Worm (Caenorhabditis elegans) whole organism, young adult: ENCODE data around the gene orai-1.

ENCODE experiments used
- F49E8.2 ChIP-seq: sonication (generic microtip); optimal IDR thresholded peaks from 3 replicates; lab custom pipeline; 2017; ENCODE audit warnings: missing genetic modification characterization, mild to moderate bottlenecking, missing compliant biosample characterization, antibody characterized with exemption, moderate library complexity; ENCODE audit not compliant: insufficient read depth
- ama-1 ChIP-seq, 3 experiments: fragments of 150-350 bp in 1 of 3; sonication (generic microtip) in 2 of 3; optimal IDR thresholded peaks; 2 replicates each; lab custom pipeline; 2014 to 2018; ENCODE audit warnings: missing biosample characterization in 2 of 3, missing genetic modification characterization in 2 of 3, missing genetic modification reagents in 2 of 3
- ccch-3 ChIP-seq: fragments of 200-800 bp; sonication (Bioruptor generic); optimal IDR thresholded peaks from 2 replicates; lab custom pipeline; 2018; ENCODE audit warnings: mild to moderate bottlenecking, missing genetic modification characterization, missing compliant biosample characterization
- ceh-79 ChIP-seq: sonication (generic microtip); optimal IDR thresholded peaks from 2 replicates; lab custom pipeline; 2017; ENCODE audit warnings: mild to moderate bottlenecking, missing genetic modification characterization, missing compliant biosample characterization
- lir-1 ChIP-seq: fragments of 200-800 bp; sonication (Bioruptor generic); conservative IDR thresholded peaks from 2 replicates; pipeline ENCODE4 v1.3.6; 2022; ENCODE audit warnings: missing genetic modification reagents, missing genetic modification characterization, missing compliant biosample characterization
- pha-4 ChIP-seq: fragments of 150-350 bp; sonication (generic microtip); optimal IDR thresholded peaks from 2 replicates; lab custom pipeline; 2014; ENCODE audit warnings: missing biosample characterization, missing genetic modification reagents, missing genetic modification characterization

ce11 chrIII:649935-650334 lies 3.4 kb downstream of the orai-1 start:
- TF ChIP-seq ccch-3 (GFP tag; lab: Kevin White, UChicago) = no peak
- no peak for TF ChIP-seq lir-1 (GFP tag; lab: Robert Waterston, UW)
- TF ChIP-seq pha-4 = no peak
- no peak for TF ChIP-seq ama-1 (optimal IDR thresholded peaks at IDR 0.05; lab: Kevin White, UChicago)
- TF ChIP-seq ama-1 (GFP tag; optimal IDR thresholded peaks at IDR 0.05; lab: Kevin White, UChicago) = no peak
- no peak for TF ChIP-seq ceh-79 (tag; lab: Kevin White, UChicago)
- TF ChIP-seq F49E8.2 = no peak
